Worm (Caenorhabditis elegans) whole organism, late embryonic: ENCODE results near the gene col-14.

Experiments used
- C38D4.7 ChIP-seq: fragments of 200-800 bp; sonication (Bioruptor generic); optimal IDR thresholded peaks from 2 replicates; lab custom pipeline; 2018; ENCODE audit warnings: mild to moderate bottlenecking, missing genetic modification characterization, moderate library complexity, missing compliant biosample characterization
- F13H6.1 ChIP-seq: sonication (generic microtip); optimal IDR thresholded peaks from 2 replicates; lab custom pipeline; 2016; ENCODE audit warnings: missing genetic modification characterization, missing compliant biosample characterization
- K09A11.1 ChIP-seq: sonication (generic microtip); optimal IDR thresholded peaks from 2 replicates; lab custom pipeline; 2017; ENCODE audit warnings: antibody characterized with exemption, mild to moderate bottlenecking, missing genetic modification characterization, missing compliant biosample characterization; ENCODE audit not compliant: insufficient read depth
- T23F11.4 ChIP-seq: fragments of 200-800 bp; sonication (Bioruptor generic); optimal IDR thresholded peaks from 2 replicates; lab custom pipeline; 2018; ENCODE audit warnings: mild to moderate bottlenecking, missing genetic modification characterization, missing compliant biosample characterization
- ama-1 ChIP-seq: fragments of 150-350 bp; optimal IDR thresholded peaks from 2 replicates; lab custom pipeline; 2014
- ceh-45 ChIP-seq: fragments of 200-800 bp; sonication (Bioruptor generic); IDR thresholded peaks from 2 replicates; pipeline ENCODE4 v1.3.6; 2022; ENCODE audit warnings: missing genetic modification reagents, missing genetic modification characterization, missing compliant biosample characterization
- ceh-9 ChIP-seq: sonication (generic microtip); optimal IDR thresholded peaks from 2 replicates; lab custom pipeline; 2016; ENCODE audit warnings: mild to moderate bottlenecking, missing genetic modification characterization, inconsistent platforms, missing compliant biosample characterization
- dve-1 ChIP-seq: sonication (generic microtip); optimal IDR thresholded peaks from 2 replicates; lab custom pipeline; 2017; ENCODE audit warnings: antibody characterized with exemption, mild to moderate bottlenecking, missing genetic modification characterization, missing compliant biosample characterization
- elt-2 ChIP-seq: sonication (generic microtip); optimal IDR thresholded peaks from 2 replicates; lab custom pipeline; 2016; ENCODE audit warnings: missing genetic modification reagents, missing genetic modification characterization, missing compliant biosample characterization
- hlh-30 ChIP-seq: sonication (generic microtip); optimal IDR thresholded peaks from 2 replicates; lab custom pipeline; 2017; ENCODE audit warnings: antibody characterized with exemption, missing genetic modification characterization, missing compliant biosample characterization; ENCODE audit not compliant: insufficient read depth
- hlh-6 ChIP-seq: sonication (generic microtip); optimal IDR thresholded peaks from 2 replicates; lab custom pipeline; 2016; ENCODE audit warnings: missing genotype, missing genetic modification characterization, missing compliant biosample characterization
- madf-2 ChIP-seq: sonication (generic microtip); optimal IDR thresholded peaks from 2 replicates; lab custom pipeline; 2017; ENCODE audit warnings: missing genetic modification characterization, missing compliant biosample characterization
- mec-3 ChIP-seq: sonication (generic microtip); optimal IDR thresholded peaks from 2 replicates; lab custom pipeline; 2016; ENCODE audit warnings: borderline replicate concordance, missing genetic modification characterization, missing compliant biosample characterization
- npax-4 ChIP-seq: sonication (generic microtip); optimal IDR thresholded peaks from 2 replicates; lab custom pipeline; 2016; ENCODE audit warnings: missing genetic modification characterization, missing compliant biosample characterization
- odd-2 ChIP-seq: sonication (generic microtip); optimal IDR thresholded peaks from 2 replicates; lab custom pipeline; 2017; ENCODE audit warnings: antibody characterized with exemption, mild to moderate bottlenecking, missing genetic modification characterization, missing compliant biosample characterization
- pha-4 ChIP-seq: fragments of 150-350 bp; optimal IDR thresholded peaks from 2 replicates; lab custom pipeline; 2018; ENCODE audit warnings: missing biosample characterization, missing genetic modification reagents, missing genetic modification characterization
- pqm-1 ChIP-seq: sonication (generic microtip); optimal IDR thresholded peaks from 2 replicates; lab custom pipeline; 2016; ENCODE audit warnings: missing genetic modification characterization, missing compliant biosample characterization
- rnt-1 ChIP-seq: sonication (generic microtip); optimal IDR thresholded peaks from 2 replicates; lab custom pipeline; 2016; ENCODE audit warnings: missing genetic modification characterization, missing compliant biosample characterization
- sdc-2 ChIP-seq: sonication (generic microtip); optimal IDR thresholded peaks from 2 replicates; lab custom pipeline; 2016; ENCODE audit warnings: missing genotype, missing genetic modification characterization, missing compliant biosample characterization
- sox-4 ChIP-seq: sonication (generic microtip); optimal IDR thresholded peaks from 2 replicates; lab custom pipeline; 2017; ENCODE audit warnings: mild to moderate bottlenecking, missing genetic modification characterization, inconsistent platforms, missing compliant biosample characterization
- syd-9 ChIP-seq: sonication (generic microtip); optimal IDR thresholded peaks from 2 replicates; lab custom pipeline; 2016; ENCODE audit warnings: mild to moderate bottlenecking, missing genetic modification characterization, moderate library complexity, missing compliant biosample characterization
- ttx-3 ChIP-seq: sonication (generic microtip); optimal IDR thresholded peaks from 2 replicates; lab custom pipeline; 2016; ENCODE audit warnings: missing genetic modification reagents, missing genetic modification characterization, missing compliant biosample characterization
- unc-3 ChIP-seq, 2 experiments: fragments of 200-800 bp in 1 of 2; sonication (Bioruptor generic) in 1 of 2; sonication (generic microtip) in 1 of 2; conservative IDR thresholded peaks in 1 of 2; optimal IDR thresholded peaks in 1 of 2; 2 replicates each; pipeline versions ENCODE4 v1.3.6 to Lab custom; 2016 to 2022; ENCODE audit warnings: missing compliant biosample characterization in 2 of 2, missing genetic modification characterization in 2 of 2, missing genetic modification reagents in 1 of 2
- unc-55 ChIP-seq: sonication (generic microtip); optimal IDR thresholded peaks from 2 replicates; lab custom pipeline; 2017; ENCODE audit warnings: missing biosample characterization, missing genetic modification reagents, missing genetic modification characterization
- unc-86 ChIP-seq: sonication (generic microtip); optimal IDR thresholded peaks from 2 replicates; lab custom pipeline; 2016; ENCODE audit warnings: missing genetic modification characterization, missing compliant biosample characterization
- zip-5 ChIP-seq: sonication (generic microtip); optimal IDR thresholded peaks from 2 replicates; lab custom pipeline; 2016; ENCODE audit warnings: missing genetic modification characterization, missing compliant biosample characterization
- ztf-16 ChIP-seq: sonication (generic microtip); optimal IDR thresholded peaks from 2 replicates; lab custom pipeline; 2017; ENCODE audit warnings: missing genetic modification characterization, missing compliant biosample characterization

Gene col-14

ce11 chrIV:7727258-7727657 is 25.9 kb upstream of the col-14 start:
- TF ChIP-seq syd-9 (tag; lab: Kevin White, UChicago) (no peak), hlh-6 (tag; lab: Kevin White, UChicago) (peak; percentile 21), ceh-45 (no peak), K09A11.1 (tag; lab: Kevin White, UChicago) (no peak), zip-5 (tag; lab: Kevin White, UChicago) (no peak), T23F11.4 (GFP tag; lab: Kevin White, UChicago) (no peak)

- TF ChIP-seq pqm-1 (tag; lab: Kevin White, UChicago): no peak
- no peak for TF ChIP-seq sox-4 (tag; lab: Kevin White, UChicago)
Observed at ce11 chrIV:7728402-7728963, 24.7 kb upstream of the col-14 start, which contains the start of gene sucg-1. TSS of gene sucg-1 (plus strand) at chrIV:7728913.

ce11 chrIV:7731960-7732359 is 21.2 kb upstream of the col-14 start, which contains the start of the genes C50F7.9 and C50F7.3:
TSS of gene C50F7.9 (minus strand) at chrIV:7732060.
TSS of gene C50F7.3 (plus strand) at chrIV:7732329.
- TF ChIP-seq pqm-1 (tag; lab: Kevin White, UChicago) (no peak), unc-55 (GFP tag; lab: Kevin White, UChicago) (no peak), odd-2 (tag; lab: Kevin White, UChicago) (no peak)

- no peak for TF ChIP-seq unc-86
- TF ChIP-seq elt-2 (tag; lab: Kevin White, UChicago): peak; percentile 36
- TF ChIP-seq, all 69 proteins: peak for 1
Observed at ce11 chrIV:7734173-7734572, 19.0 kb upstream of the col-14 start.

ce11 chrIV:7734619-7735018 is 18.6 kb upstream of the col-14 start, which contains the start of gene clx-1:
TSS of gene clx-1 (plus strand) at chrIV:7734648.
- TF ChIP-seq ceh-9 (tag; lab: Kevin White, UChicago) (no peak), ceh-45 (no peak)

ce11 chrIV:7736616-7737015 is 16.6 kb upstream of the col-14 start:
- TF ChIP-seq unc-3 (GFP tag; conservative IDR thresholded peaks at IDR 0.05; lab: Robert Waterston, UW) (no peak), unc-3 (tag; optimal IDR thresholded peaks at IDR 0.05; lab: Kevin White, UChicago) (peak; percentile 2), dve-1 (tag; lab: Kevin White, UChicago) (no peak)
- TF ChIP-seq, all 69 proteins: peak for 1

ce11 chrIV:7743539-7743938 is 9.7 kb upstream of the col-14 start, which contains the start of gene npr-35:
TSS of gene npr-35 (plus strand) at chrIV:7743839.
- TF ChIP-seq T23F11.4 (GFP tag; lab: Kevin White, UChicago) (no peak), hlh-30 (tag; lab: Kevin White, UChicago) (no peak), syd-9 (tag; lab: Kevin White, UChicago) (no peak), mec-3 (no peak), ama-1 (lab: Kevin White, UChicago) (no peak), K09A11.1 (tag; lab: Kevin White, UChicago) (no peak), pha-4 (tag; lab: Kevin White, UChicago) (no peak), rnt-1 (no peak), C38D4.7 (GFP tag; lab: Kevin White, UChicago) (no peak), madf-2 (tag; lab: Kevin White, UChicago) (no peak), ttx-3 (tag; lab: Kevin White, UChicago) (no peak), F13H6.1 (tag; lab: Kevin White, UChicago) (no peak), sdc-2 (tag; lab: Kevin White, UChicago) (no peak), sox-4 (tag; lab: Kevin White, UChicago) (no peak), ztf-16 (tag; lab: Kevin White, UChicago) (no peak), npax-4 (no peak)
